Fruit fly (Drosophila melanogaster): ENCODE results near the gene CG7606.

Gene CG7606

DNA sequence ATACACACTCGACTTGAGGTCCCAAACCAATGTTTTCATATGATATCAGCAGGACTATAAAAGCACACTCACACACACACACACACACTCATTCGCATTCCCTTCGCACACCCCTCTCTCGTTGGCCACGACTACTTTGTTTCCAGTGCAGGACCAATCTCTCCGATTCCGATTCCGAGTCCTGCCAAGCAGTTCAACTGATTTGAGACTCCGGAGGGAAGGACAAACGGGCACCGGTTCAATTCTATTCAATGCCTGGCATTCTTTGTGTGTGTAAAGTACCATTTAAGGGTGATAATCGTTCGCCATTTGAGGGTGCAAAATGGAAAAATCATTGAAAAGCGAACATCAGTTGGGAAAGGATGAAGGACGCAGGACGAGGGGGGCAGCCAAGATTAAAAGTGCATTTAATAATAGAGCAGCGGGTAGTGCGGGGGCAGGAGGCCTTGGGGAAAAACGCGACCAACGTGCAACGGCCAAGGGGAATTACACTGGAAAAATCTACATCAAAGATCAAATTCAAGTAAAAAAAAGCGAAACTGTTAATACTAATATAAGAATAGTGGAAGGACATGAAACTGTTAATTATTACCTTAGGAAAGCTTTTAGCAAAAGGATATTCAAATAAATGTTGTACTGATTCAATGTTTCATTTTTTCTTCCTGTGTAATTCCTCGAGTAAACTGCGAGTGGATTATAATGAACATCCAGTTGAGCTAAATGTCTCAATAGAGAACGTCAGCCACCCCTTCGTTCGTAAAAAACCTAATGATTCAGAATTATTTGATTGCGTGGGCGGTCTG, 12.5 kb upstream of the CG7606 start (continued):
- peak; percentile 49; the same call in 1 of the 2 replicates for TF ChIP-seq CG6689 (GFP tag; IDR thresholded peaks at IDR 0.05)
- TF ChIP-seq CG18476 (GFP tag; optimal IDR thresholded peaks at IDR 0.05): peak; percentile 11
- no peak; the same call in 1 of the 2 replicates for TF ChIP-seq Gsc (GFP tag; IDR thresholded peaks at IDR 0.05)
- TF ChIP-seq prd (optimal IDR thresholded peaks at IDR 0.05): no peak
- TF ChIP-seq prd (GFP tag; IDR thresholded peaks at IDR 0.05): peak; percentile 66; the same call in 2 of the 3 replicates
- TF ChIP-seq crol (GFP tag; IDR thresholded peaks at IDR 0.05): peak; percentile 77
- no peak for TF ChIP-seq caup (GFP tag; optimal IDR thresholded peaks at IDR 0.05; ENCODE audit: severe bottlenecking)
- TF ChIP-seq CG8281 (tag; optimal IDR thresholded peaks at IDR 0.05): no peak
- peak; percentile 50 for TF ChIP-seq CG4820 (GFP tag; optimal IDR thresholded peaks at IDR 0.05)
- TF ChIP-seq Nf-YB (GFP tag; optimal IDR thresholded peaks at IDR 0.05): peak; percentile 7
- TF ChIP-seq corto (GFP tag; optimal IDR thresholded peaks at IDR 0.05): no peak
- TF ChIP-seq zen (tag; optimal IDR thresholded peaks at IDR 0.05): peak; percentile 67
- no peak for TF ChIP-seq CG34376 (GFP tag; optimal IDR thresholded peaks at IDR 0.05)
- TF ChIP-seq run (tag; optimal IDR thresholded peaks at IDR 0.05): no peak
- peak; percentile 15 for TF ChIP-seq CG8290 (GFP tag; optimal IDR thresholded peaks at IDR 0.05)
- no peak for TF ChIP-seq CG8290 (tag; optimal IDR thresholded peaks at IDR 0.05)
- TF ChIP-seq Bteb2 (GFP tag; optimal IDR thresholded peaks at IDR 0.05): no peak
- no peak for TF ChIP-seq CG8478 (optimal IDR thresholded peaks at IDR 0.05)
- TF ChIP-seq CG11695 (GFP tag; IDR thresholded peaks at IDR 0.05): peak; percentile 40; the same call in 1 of the 3 replicates
- peak; percentile 60 for TF ChIP-seq CG15696 (tag; optimal IDR thresholded peaks at IDR 0.05)
- TF ChIP-seq bcd (GFP tag; optimal IDR thresholded peaks at IDR 0.05): peak; percentile 18
- no peak for TF ChIP-seq Fer1 (GFP tag; optimal IDR thresholded peaks at IDR 0.05)
- TF ChIP-seq CG13424 (tag; optimal IDR thresholded peaks at IDR 0.05): peak; percentile 64
- TF ChIP-seq CG2202 (tag; optimal IDR thresholded peaks at IDR 0.05): peak; percentile 63
- peak; percentile 10 for TF ChIP-seq CG3065 (GFP tag; optimal IDR thresholded peaks at IDR 0.05)
- peak; percentile 42; the same call in 1 of the 3 replicates for TF ChIP-seq CG11093 (GFP tag; IDR thresholded peaks at IDR 0.05)
- peak; percentile 76 for TF ChIP-seq CG17328 (GFP tag; IDR thresholded peaks at IDR 0.05)
- TF ChIP-seq Stat92E (GFP tag; optimal IDR thresholded peaks at IDR 0.05): no peak
- TF ChIP-seq CG1603 (tag; optimal IDR thresholded peaks at IDR 0.05): peak; percentile 60
- peak in 1 of 2 experiments; percentile 85 for TF ChIP-seq bsh (GFP tag; optimal IDR thresholded peaks at IDR 0.05)
- TF ChIP-seq CG11247 (GFP tag; IDR thresholded peaks at IDR 0.05): 0 out of 2 replicates have a peak, but pooled peaks have one; percentile 9
- peak; percentile 66 for TF ChIP-seq CG12391 (tag; optimal IDR thresholded peaks at IDR 0.05)
- TF ChIP-seq lab (GFP tag; optimal IDR thresholded peaks at IDR 0.05): peak; percentile 21
- TF ChIP-seq CG7556 (GFP tag; optimal IDR thresholded peaks at IDR 0.05): peak; percentile 42
- peak; percentile 15 for TF ChIP-seq Fer3 (tag; optimal IDR thresholded peaks at IDR 0.05)
- no peak for TF ChIP-seq CG3281 (GFP tag; optimal IDR thresholded peaks at IDR 0.05)
- TF ChIP-seq CG12942 (GFP tag; optimal IDR thresholded peaks at IDR 0.05): peak; percentile 28
- TF ChIP-seq Spps (tag; optimal IDR thresholded peaks at IDR 0.05): peak; percentile 57
- TF ChIP-seq CG8388 (GFP tag; optimal IDR thresholded peaks at IDR 0.05): peak; percentile 71
- no peak for TF ChIP-seq ERR (GFP tag; optimal IDR thresholded peaks at IDR 0.05)
- TF ChIP-seq Asciz (GFP tag; optimal IDR thresholded peaks at IDR 0.05): peak; percentile 44
- TF ChIP-seq CG1233 (GFP tag; optimal IDR thresholded peaks at IDR 0.05): peak; percentile 17
- TF ChIP-seq CG15269 (tag; optimal IDR thresholded peaks at IDR 0.05): peak; percentile 32
- TF ChIP-seq Sox100B (GFP tag; optimal IDR thresholded peaks at IDR 0.05): peak; percentile 52
- TF ChIP-seq CG1024 (GFP tag; IDR thresholded peaks at IDR 0.05): peak; percentile 49; the same call in 1 of the 2 replicates
- TF ChIP-seq CG1792 (GFP tag; optimal IDR thresholded peaks at IDR 0.05): no peak
- no peak for TF ChIP-seq hb (GFP tag; IDR thresholded peaks at IDR 0.05; ENCODE audit: partially characterized antibody)
- TF ChIP-seq oc (tag; optimal IDR thresholded peaks at IDR 0.05): peak; percentile 78
